Fruit fly (Drosophila melanogaster) whole organism, embryonic: Measurements from ENCODE around the gene CG12112.

Source experiments
- Bgb ChIP-seq: fragments of 200-800 bp; sonication (Bioruptor generic); IDR thresholded peaks from 2 replicates; pipeline ENCODE4 v1.3.6; 2022; ENCODE audit warnings: missing biosample characterization, missing genetic modification characterization; ENCODE audit not compliant: partially characterized antibody
- CG10462 ChIP-seq: fragments of 200-800 bp; sonication (Bioruptor generic); optimal IDR thresholded peaks from 2 replicates; lab custom pipeline; 2016; ENCODE audit warnings: missing biosample characterization, missing genetic modification characterization
- CG10565 ChIP-seq: fragments of 200-800 bp; sonication (Bioruptor generic); optimal IDR thresholded peaks from 3 replicates; lab custom pipeline; 2016; ENCODE audit warnings: missing biosample characterization, mild to moderate bottlenecking, missing genetic modification characterization
- CG12299 ChIP-seq: fragments of 200-800 bp; sonication (Bioruptor generic); optimal IDR thresholded peaks from 2 replicates; lab custom pipeline; 2018; ENCODE audit warnings: missing biosample characterization, mild to moderate bottlenecking, missing genetic modification characterization
- CG1529 ChIP-seq: fragments of 200-800 bp; sonication (Bioruptor generic); optimal IDR thresholded peaks from 3 replicates; lab custom pipeline; 2018; ENCODE audit warnings: missing biosample characterization, missing genetic modification characterization
- CG18011 ChIP-seq: fragments of 200-800 bp; sonication (Bioruptor generic); optimal IDR thresholded peaks from 2 replicates; lab custom pipeline; 2017; ENCODE audit warnings: missing biosample characterization, missing genetic modification characterization, mild to moderate bottlenecking, moderate library complexity, missing genotype
- CG18262 ChIP-seq: fragments of 200-800 bp; optimal IDR thresholded peaks from 3 replicates; lab custom pipeline; 2019; ENCODE audit warnings: missing biosample characterization, mild to moderate bottlenecking, missing genetic modification characterization, moderate library complexity
- CG30403 ChIP-seq: fragments of 200-800 bp; sonication (Bioruptor generic); optimal IDR thresholded peaks from 3 replicates; lab custom pipeline; 2016; ENCODE audit warnings: missing biosample characterization, missing genetic modification characterization
- CG34224 ChIP-seq: fragments of 200-800 bp; sonication (Bioruptor generic); IDR thresholded peaks from 3 replicates; pipeline ENCODE4 v1.3.6; 2022; ENCODE audit warnings: missing biosample characterization, missing genetic modification characterization; ENCODE audit not compliant: partially characterized antibody
- CG42726 ChIP-seq: fragments of 200-800 bp; sonication (Bioruptor generic); IDR thresholded peaks from 2 replicates; pipeline ENCODE4 v1.3.6; 2022; ENCODE audit warnings: missing biosample characterization, missing genetic modification characterization; ENCODE audit not compliant: partially characterized antibody
- CG4328 ChIP-seq: fragments of 200-800 bp; sonication (Bioruptor generic); optimal IDR thresholded peaks from 3 replicates; lab custom pipeline; 2017; ENCODE audit warnings: missing biosample characterization, missing genetic modification reagents, missing genetic modification characterization
- CG4707 ChIP-seq: fragments of 200-800 bp; sonication (Bioruptor generic); optimal IDR thresholded peaks from 2 replicates; lab custom pipeline; 2018; ENCODE audit warnings: missing biosample characterization, mild to moderate bottlenecking, missing genetic modification characterization, moderate library complexity
- CG6175 ChIP-seq: fragments of 200-800 bp; sonication (Bioruptor generic); IDR thresholded peaks from 3 replicates; pipeline ENCODE4 v1.3.6; 2022; ENCODE audit warnings: missing biosample characterization, missing genetic modification characterization
- CG6254 ChIP-seq: fragments of 200-800 bp; sonication (Bioruptor generic); optimal IDR thresholded peaks from 3 replicates; lab custom pipeline; 2017; ENCODE audit warnings: mild to moderate bottlenecking, missing biosample characterization, missing genetic modification reagents, missing genetic modification characterization
- CG7357 ChIP-seq: fragments of 200-800 bp; sonication (Bioruptor generic); IDR thresholded peaks from 3 replicates; pipeline ENCODE4 v1.3.6; 2022; ENCODE audit warnings: missing biosample characterization, missing genetic modification characterization
- CG7556 ChIP-seq: fragments of 200-800 bp; sonication (Bioruptor generic); optimal IDR thresholded peaks from 2 replicates; lab custom pipeline; 2017; ENCODE audit warnings: missing biosample characterization, mild to moderate bottlenecking, missing genetic modification characterization
- CG7987 ChIP-seq: fragments of 200-800 bp; sonication (Bioruptor generic); optimal IDR thresholded peaks from 2 replicates; lab custom pipeline; 2018; ENCODE audit warnings: missing biosample characterization, mild to moderate bottlenecking, missing genetic modification characterization, moderate library complexity
- CG8944 ChIP-seq: fragments of 200-800 bp; sonication (Bioruptor generic); optimal IDR thresholded peaks from 3 replicates; lab custom pipeline; 2016; ENCODE audit warnings: missing biosample characterization, missing genetic modification characterization
- CoRest ChIP-seq: fragments of 200-800 bp; sonication (Bioruptor generic); optimal IDR thresholded peaks from 3 replicates; lab custom pipeline; 2018; ENCODE audit warnings: missing biosample characterization, mild to moderate bottlenecking, missing genetic modification characterization, moderate library complexity
- D ChIP-seq, 2 experiments: fragments of 200-800 bp in 1 of 2; fragments of >200 bp in 1 of 2; sonication (Bioruptor generic) in 1 of 2; optimal IDR thresholded peaks; 2 replicates in 1 of 2; 3 replicates in 1 of 2; lab custom pipeline; 2017; ENCODE audit warnings: mild to moderate bottlenecking in 1 of 2, missing biosample characterization in 1 of 2, missing genetic modification characterization in 1 of 2, missing genetic modification reagents in 1 of 2
- Dbx ChIP-seq: fragments of 200-800 bp; sonication (Bioruptor generic); IDR thresholded peaks from 3 replicates; pipeline ENCODE4 v1.3.6; 2022; ENCODE audit warnings: missing biosample characterization, missing genetic modification characterization
- GATAe ChIP-seq: fragments of 200-800 bp; sonication (Bioruptor generic); conservative IDR thresholded peaks from 2 replicates; pipeline ENCODE4 v1.3.6; 2022; ENCODE audit warnings: missing biosample characterization, missing genetic modification characterization
- HLH54F ChIP-seq: fragments of 200-800 bp; sonication (Bioruptor generic); optimal IDR thresholded peaks from 3 replicates; lab custom pipeline; 2016; ENCODE audit warnings: missing biosample characterization, missing genetic modification characterization
- HmgZ ChIP-seq: fragments of 200-800 bp; sonication (Bioruptor generic); optimal IDR thresholded peaks from 2 replicates; lab custom pipeline; 2018; ENCODE audit warnings: missing biosample characterization, mild to moderate bottlenecking, missing genetic modification characterization
- Jarid2 ChIP-seq: fragments of 200-800 bp; sonication (Bioruptor generic); optimal IDR thresholded peaks from 3 replicates; lab custom pipeline; 2017; ENCODE audit warnings: mild to moderate bottlenecking, missing biosample characterization, missing genetic modification reagents, missing genetic modification characterization
- Kr ChIP-seq: fragments of 200-800 bp; sonication (Bioruptor generic); optimal IDR thresholded peaks from 2 replicates; lab custom pipeline; 2017; ENCODE audit warnings: missing biosample characterization, mild to moderate bottlenecking, missing genetic modification characterization
- MESR4 ChIP-seq: fragments of 200-800 bp; sonication (Bioruptor generic); optimal IDR thresholded peaks from 2 replicates; lab custom pipeline; 2018; ENCODE audit warnings: missing biosample characterization, mild to moderate bottlenecking, missing genetic modification characterization, moderate library complexity
- Mrtf ChIP-seq: fragments of 200-800 bp; sonication (Bioruptor generic); IDR thresholded peaks from 3 replicates; pipeline ENCODE4 v1.3.6; 2022; ENCODE audit warnings: missing biosample characterization, missing genetic modification characterization
- NC2β ChIP-seq: fragments of 200-800 bp; sonication (Bioruptor generic); optimal IDR thresholded peaks from 2 replicates; lab custom pipeline; 2016; ENCODE audit warnings: missing biosample characterization, missing genetic modification characterization
- NfI ChIP-seq: fragments of 200-800 bp; sonication (Bioruptor generic); optimal IDR thresholded peaks from 3 replicates; lab custom pipeline; 2018; ENCODE audit warnings: missing biosample characterization, mild to moderate bottlenecking, missing genetic modification characterization, moderate library complexity
- Ptx1 ChIP-seq: fragments of 200-800 bp; sonication (Bioruptor generic); IDR thresholded peaks from 2 replicates; pipeline ENCODE4 v1.3.6; 2022; ENCODE audit warnings: missing biosample characterization, missing genetic modification characterization
- Taf1 ChIP-seq: fragments of 200-800 bp; sonication (Bioruptor generic); IDR thresholded peaks from 2 replicates; pipeline ENCODE4 v1.3.6; 2022; ENCODE audit warnings: missing biosample characterization, missing genetic modification characterization
- ac ChIP-seq: fragments of 200-800 bp; sonication (Bioruptor generic); optimal IDR thresholded peaks from 3 replicates; lab custom pipeline; 2017; ENCODE audit warnings: missing biosample characterization, mild to moderate bottlenecking, missing genetic modification characterization
- bab2 ChIP-seq: fragments of 200-800 bp; sonication (Bioruptor generic); optimal IDR thresholded peaks from 2 replicates; lab custom pipeline; 2016; ENCODE audit warnings: missing biosample characterization, missing genetic modification characterization
- chn ChIP-seq: fragments of 200-800 bp; sonication (Bioruptor generic); optimal IDR thresholded peaks from 2 replicates; lab custom pipeline; 2016; ENCODE audit warnings: missing biosample characterization, missing genetic modification characterization
- croc ChIP-seq: fragments of 200-800 bp; sonication (Bioruptor generic); conservative IDR thresholded peaks from 3 replicates; pipeline ENCODE4 v1.3.6; 2022; ENCODE audit warnings: missing biosample characterization, missing genetic modification characterization
- dan ChIP-seq: fragments of 200-800 bp; sonication (Bioruptor generic); IDR thresholded peaks from 2 replicates; pipeline ENCODE4 v1.3.6; 2022; ENCODE audit warnings: missing biosample characterization, missing genetic modification characterization
- dm ChIP-seq: fragments of 200-800 bp; sonication (Bioruptor generic); optimal IDR thresholded peaks from 3 replicates; lab custom pipeline; 2016; ENCODE audit warnings: missing biosample characterization, missing genetic modification characterization
- grn ChIP-seq: fragments of 200-800 bp; sonication (Bioruptor generic); optimal IDR thresholded peaks from 3 replicates; lab custom pipeline; 2017; ENCODE audit warnings: missing biosample characterization, missing genetic modification characterization
- gt ChIP-seq: fragments of 200-800 bp; sonication (Bioruptor generic); IDR thresholded peaks from 2 replicates; pipeline ENCODE4 v1.3.6; 2022; ENCODE audit warnings: missing biosample characterization, missing genetic modification characterization
- hth ChIP-seq: fragments of >200 bp; optimal IDR thresholded peaks from 2 replicates; lab custom pipeline; 2017; ENCODE audit warnings: inconsistent platforms
- ind ChIP-seq: fragments of 200-800 bp; sonication (Bioruptor generic); optimal IDR thresholded peaks from 3 replicates; lab custom pipeline; 2016; ENCODE audit warnings: missing biosample characterization, missing genetic modification characterization
- klu ChIP-seq: fragments of 200-800 bp; sonication (Bioruptor generic); IDR thresholded peaks from 2 replicates; pipeline ENCODE4 v1.3.6; 2022; ENCODE audit warnings: missing biosample characterization, missing genetic modification characterization
- nerfin-2 ChIP-seq: fragments of 200-800 bp; sonication (Bioruptor generic); IDR thresholded peaks from 2 replicates; pipeline ENCODE4 v1.3.6; 2022; ENCODE audit warnings: missing biosample characterization, missing genetic modification characterization; ENCODE audit not compliant: partially characterized antibody
- oc ChIP-seq: fragments of 200-800 bp; sonication (Bioruptor generic); optimal IDR thresholded peaks from 2 replicates; lab custom pipeline; 2018; ENCODE audit warnings: missing biosample characterization, mild to moderate bottlenecking, missing genetic modification characterization, moderate library complexity
- org-1 ChIP-seq: fragments of 200-800 bp; sonication (Bioruptor generic); optimal IDR thresholded peaks from 2 replicates; lab custom pipeline; 2017; ENCODE audit warnings: missing biosample characterization, missing genetic modification characterization
- ranshi ChIP-seq: fragments of 200-800 bp; sonication (Bioruptor generic); IDR thresholded peaks from 2 replicates; pipeline ENCODE4 v1.3.6; 2022; ENCODE audit warnings: missing biosample characterization, missing genetic modification characterization
- rib ChIP-seq: fragments of 200-800 bp; sonication (Bioruptor generic); IDR thresholded peaks from 2 replicates; pipeline ENCODE4 v1.3.6; 2022; ENCODE audit warnings: missing biosample characterization, missing genetic modification characterization
- sd ChIP-seq: fragments of 200-800 bp; sonication (Bioruptor generic); optimal IDR thresholded peaks from 3 replicates; lab custom pipeline; 2018; ENCODE audit warnings: missing biosample characterization, mild to moderate bottlenecking, missing genetic modification characterization, moderate library complexity
- sqz ChIP-seq: fragments of 200-800 bp; sonication (Bioruptor generic); optimal IDR thresholded peaks from 3 replicates; lab custom pipeline; 2018; ENCODE audit warnings: missing biosample characterization, mild to moderate bottlenecking, missing genetic modification characterization
- unc-4 ChIP-seq: fragments of 200-800 bp; sonication (Bioruptor generic); IDR thresholded peaks from 2 replicates; pipeline ENCODE4 v1.3.6; 2022; ENCODE audit warnings: missing biosample characterization, missing genetic modification characterization; ENCODE audit not compliant: partially characterized antibody

Gene CG12112

DNA sequence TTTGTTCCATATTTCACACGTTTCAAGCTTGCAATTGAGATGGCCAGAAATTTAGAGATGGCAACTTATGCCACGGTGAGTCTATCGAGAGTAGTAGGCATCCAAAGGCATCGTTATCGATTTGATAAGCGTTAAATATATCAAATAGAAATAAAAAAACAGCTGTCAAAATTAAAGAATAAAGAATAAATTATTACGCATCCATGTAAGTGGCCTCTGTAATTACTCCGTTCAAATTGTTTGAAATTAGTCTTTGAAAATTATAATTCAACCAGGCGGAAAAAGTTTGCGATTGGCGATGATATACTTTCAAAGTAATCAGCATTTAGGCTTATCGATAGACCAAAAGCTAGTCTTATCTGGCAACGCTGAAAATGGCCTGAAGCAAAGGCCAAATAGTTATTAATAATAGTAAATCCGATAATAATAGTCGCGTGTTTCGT, 31.7 kb upstream of the CG12112 start, which contains the start of the genes CG12659 and Crag (continued):
- TF ChIP-seq CG34224 (GFP tag; lab: Robert Waterston, UW) (peak; percentile 66; the same call in 2 of the 3 replicates), CG6175 (GFP tag; lab: Robert Waterston, UW) (no peak), CG4707 (no peak), sqz (GFP tag; lab: Kevin White, UChicago) (no peak), Bgb (peak; percentile 53; the same call in 1 of the 2 replicates), bab2 (GFP tag; lab: Kevin White, UChicago) (no peak), GATAe (no peak), CoRest (tag; lab: Kevin White, UChicago) (peak; percentile 36), ind (GFP tag; lab: Kevin White, UChicago) (no peak), Jarid2 (GFP tag; lab: Kevin White, UChicago) (no peak), Dbx (GFP tag; lab: Robert Waterston, UW) (no peak), rib (GFP tag; lab: Robert Waterston, UW) (no peak), CG7357 (no peak), sd (tag; lab: Kevin White, UChicago) (no peak), CG18011 (GFP tag; lab: Kevin White, UChicago) (no peak), Kr (no peak), org-1 (GFP tag; lab: Kevin White, UChicago) (no peak), NC2β (GFP tag; lab: Kevin White, UChicago) (no peak), HmgZ (tag; lab: Kevin White, UChicago) (no peak), chn (GFP tag; lab: Kevin White, UChicago) (no peak), unc-4 (GFP tag; lab: Robert Waterston, UW) (peak; percentile 65; the same call in 1 of the 2 replicates), CG4328 (GFP tag; lab: Kevin White, UChicago) (no peak), dm (no peak), HLH54F (GFP tag; lab: Kevin White, UChicago) (no peak), D (optimal IDR thresholded peaks at IDR 0.05; lab: Kevin White, UChicago) (no peak), D (GFP tag; optimal IDR thresholded peaks at IDR 0.05; lab: Kevin White, UChicago) (no peak), NfI (GFP tag; lab: Kevin White, UChicago) (no peak), CG8944 (GFP tag; lab: Kevin White, UChicago) (no peak), dan (GFP tag; lab: Robert Waterston, UW) (no peak), klu (no peak), ranshi (no peak), CG12299 (tag; lab: Kevin White, UChicago) (no peak), CG10462 (GFP tag; lab: Kevin White, UChicago) (no peak), grn (GFP tag; lab: Kevin White, UChicago) (no peak), CG7556 (GFP tag; lab: Kevin White, UChicago) (no peak), ac (GFP tag; lab: Kevin White, UChicago) (no peak), MESR4 (GFP tag; lab: Kevin White, UChicago) (no peak), oc (tag; lab: Kevin White, UChicago) (no peak), gt (no peak), croc (no peak), Taf1 (GFP tag; lab: Robert Waterston, UW) (no peak), CG30403 (GFP tag; lab: Kevin White, UChicago) (peak; percentile 32), hth (lab: Kevin White, UChicago) (no peak), CG6254 (no peak), CG42726 (GFP tag; lab: Robert Waterston, UW) (no peak), CG7987 (GFP tag; lab: Kevin White, UChicago) (no peak), CG10565 (GFP tag; lab: Kevin White, UChicago) (no peak), nerfin-2 (GFP tag; lab: Robert Waterston, UW) (peak; percentile 70), CG18262 (tag; lab: Kevin White, UChicago) (no peak), Ptx1 (no peak), CG1529 (GFP tag; lab: Kevin White, UChicago) (no peak), Mrtf (GFP tag; lab: Robert Waterston, UW) (no peak)
